Worm (Caenorhabditis elegans) whole organism, L4 larva: Measurements from ENCODE around the gene F53A2.3.
"Not testable (repeated sequence)": the region's sequence is repeated elsewhere in the genome, so short reads cannot be mapped to it uniquely, and the experiment has no call there.

ENCODE experiments used
- aha-1 ChIP-seq: fragments of 150-350 bp; peaks from one replicate; lab custom pipeline; 2014; ENCODE audit warnings: missing biosample characterization, missing genetic modification characterization
- ctbp-1 ChIP-seq: fragments of 200-800 bp; sonication (Bioruptor generic); IDR thresholded peaks from 2 replicates; pipeline ENCODE4 v1.3.6; 2022; ENCODE audit warnings: missing genetic modification reagents, missing genetic modification characterization, missing compliant biosample characterization
- egl-43 ChIP-seq: fragments of 200-800 bp; sonication (Bioruptor generic); IDR thresholded peaks from 2 replicates; pipeline ENCODE4 v1.3.6; 2022; ENCODE audit warnings: missing genetic modification reagents, missing genetic modification characterization, missing compliant biosample characterization
- hlh-11 ChIP-seq: fragments of 200-800 bp; sonication (Bioruptor generic); optimal IDR thresholded peaks from 2 replicates; lab custom pipeline; 2018; ENCODE audit warnings: mild to moderate bottlenecking, missing genetic modification characterization, missing compliant biosample characterization
- hmg-1.1 ChIP-seq: fragments of 200-800 bp; sonication (Bioruptor generic); IDR thresholded peaks from 2 replicates; pipeline ENCODE4 v1.3.6; 2022; ENCODE audit warnings: missing genetic modification reagents, missing genetic modification characterization, missing compliant biosample characterization
- lin-29 ChIP-seq: fragments of 200-800 bp; sonication (Bioruptor generic); IDR thresholded peaks from 2 replicates; pipeline ENCODE4 v1.3.6; 2022; ENCODE audit warnings: missing genetic modification reagents, missing genetic modification characterization, missing compliant biosample characterization
- lin-38 ChIP-seq: fragments of 200-800 bp; sonication (Bioruptor generic); IDR thresholded peaks from 2 replicates; pipeline ENCODE4 v1.3.6; 2022; ENCODE audit warnings: missing genetic modification reagents, missing genetic modification characterization, missing compliant biosample characterization
- mep-1 ChIP-seq: fragments of 150-350 bp; sonication (generic microtip); optimal IDR thresholded peaks from 3 replicates; lab custom pipeline; 2014; ENCODE audit warnings: missing biosample characterization, missing genetic modification characterization
- pha-4 ChIP-seq, 2 experiments: fragments of 150-350 bp in 1 of 2; fragments of 200-800 bp in 1 of 2; sonication (Bioruptor generic) in 1 of 2; IDR thresholded peaks in 1 of 2; optimal IDR thresholded peaks in 1 of 2; 2 replicates each; pipeline versions ENCODE4 v1.3.6 to Lab custom; 2014 to 2022; ENCODE audit warnings: missing genetic modification characterization in 2 of 2, missing genetic modification reagents in 2 of 2, missing biosample characterization in 1 of 2, missing compliant biosample characterization in 1 of 2
- unc-130 ChIP-seq: sonication (generic microtip); optimal IDR thresholded peaks from 2 replicates; lab custom pipeline; 2016; ENCODE audit warnings: missing genetic modification reagents, missing genetic modification characterization, missing compliant biosample characterization

F53A2.3 gene

DNA sequence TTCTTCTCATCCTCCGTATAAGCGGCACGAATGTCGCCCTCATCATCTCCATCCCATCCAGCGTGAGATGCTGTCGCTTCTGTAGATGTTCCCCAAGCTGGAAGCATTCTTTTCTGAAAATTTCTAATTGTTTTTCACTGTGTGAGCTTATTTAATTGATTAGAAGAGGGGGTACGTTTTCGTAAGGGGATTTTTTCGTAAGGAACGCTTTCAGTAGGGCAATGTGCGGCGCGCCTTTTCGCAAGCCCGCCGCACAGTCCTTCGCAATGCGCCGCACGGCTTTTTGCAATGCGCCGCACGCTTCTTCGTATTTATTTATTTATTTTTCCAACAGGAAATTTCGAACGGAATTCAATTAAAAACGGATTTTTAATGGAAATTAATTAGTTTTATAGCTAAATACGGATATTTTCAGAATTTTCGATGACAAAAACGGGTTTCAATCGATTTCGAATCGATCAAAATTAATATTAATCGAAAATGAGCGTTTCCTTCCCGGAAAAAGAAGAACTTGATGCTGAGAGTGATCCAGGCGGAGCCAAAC, 46.5 kb downstream of the F53A2.3 start, which contains the start of gene set-25:
Gene set-25, minus strand, starts transcription at position 120 of the 544 bp plus-strand sequence.
- 0 out of 2 replicates have a peak, but pooled peaks have one; percentile 23 for TF ChIP-seq egl-43 (GFP tag; lab: Robert Waterston, UW)
- TF ChIP-seq hmg-1.1 (GFP tag; lab: Robert Waterston, UW), result peak; percentile 65
- TF ChIP-seq mep-1 (tag; lab: Kevin White, UChicago), result peak; percentile 36
- TF ChIP-seq aha-1 (tag; lab: Kevin White, UChicago), result peak; percentile 27
- peak; percentile 36; the same call in 1 of the 2 replicates for TF ChIP-seq ctbp-1 (GFP tag; lab: Robert Waterston, UW)
- peak; percentile 13 for TF ChIP-seq unc-130 (GFP tag; lab: Kevin White, UChicago)
- TF ChIP-seq lin-29, result peak; percentile 17; the same call in 1 of the 2 replicates
- peak; percentile 47 for TF ChIP-seq lin-38
- peak; percentile 50; the same call in 1 of the 2 replicates for TF ChIP-seq pha-4 (GFP tag; IDR thresholded peaks at IDR 0.05; lab: Robert Waterston, UW)
- TF ChIP-seq pha-4 (tag; optimal IDR thresholded peaks at IDR 0.05; lab: Kevin White, UChicago), result not testable (repeated sequence)
- peak; percentile 13 for TF ChIP-seq hlh-11 (tag; lab: Kevin White, UChicago)
